Worm (Caenorhabditis elegans): ENCODE measurements around the gene mop-25.1.

mop-25.1 gene

DNA sequence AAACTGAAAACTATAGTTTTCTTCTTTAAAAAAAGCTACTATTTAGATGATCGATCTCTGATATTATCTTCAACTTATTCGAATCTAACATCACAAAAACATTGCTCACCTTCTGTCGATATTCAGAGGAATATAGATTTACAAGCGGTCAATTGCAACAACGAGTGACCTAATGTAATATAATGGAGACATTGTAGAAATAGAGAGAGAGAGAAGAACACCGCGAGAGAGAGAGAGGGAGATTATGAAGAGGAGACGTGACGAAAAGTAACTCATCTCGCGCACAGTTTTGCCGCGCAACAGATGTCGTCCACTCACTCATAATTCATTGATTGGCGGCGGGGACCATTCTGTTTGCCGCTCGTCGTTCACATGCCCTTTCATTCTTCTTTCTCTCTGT lies 1.6 kb upstream of the mop-25.1 start:
- no peak for TF ChIP-seq B0310.2 (tag; optimal IDR thresholded peaks at IDR 0.05)
- TF ChIP-seq ceh-13 (GFP tag; optimal IDR thresholded peaks at IDR 0.05), result no peak
- no peak for TF ChIP-seq flt-1 (GFP tag; IDR thresholded peaks at IDR 0.05)
- no peak for TF ChIP-seq ets-7 (tag; optimal IDR thresholded peaks at IDR 0.05)
- no peak for TF ChIP-seq ama-1 (optimal IDR thresholded peaks at IDR 0.05)
- no peak for TF ChIP-seq tbx-11 (GFP tag; IDR thresholded peaks at IDR 0.05)
- TF ChIP-seq sea-1 (GFP tag; conservative IDR thresholded peaks at IDR 0.05), result no peak

DNA sequence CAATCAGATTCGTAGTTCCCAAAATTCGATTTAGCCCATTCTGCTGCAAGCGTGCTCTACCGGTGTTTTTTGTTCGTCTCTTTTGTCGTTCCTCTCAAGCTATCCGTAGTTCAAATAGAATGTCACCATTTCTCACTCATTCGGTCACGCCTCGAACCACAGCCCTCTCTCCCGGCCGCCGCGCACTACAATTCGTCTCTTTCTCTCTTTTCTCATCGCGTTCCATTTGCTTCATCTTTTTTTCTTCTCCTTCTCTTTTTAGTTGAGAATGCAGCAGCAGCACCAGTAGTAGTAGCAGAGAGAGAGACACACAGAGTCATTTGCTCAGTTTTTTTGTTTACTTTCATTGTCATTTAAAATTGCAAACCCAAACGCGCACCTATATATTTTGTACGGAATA lies 4.1 kb downstream of the mop-25.1 start, which contains the start of gene hrg-1:
Gene hrg-1, minus strand, starts transcription at position 109 of the 400 bp plus-strand sequence.
- TF ChIP-seq pes-1 (GFP tag; IDR thresholded peaks at IDR 0.05) (no peak), ama-1 (optimal IDR thresholded peaks at IDR 0.05) (no peak), B0310.2 (tag; optimal IDR thresholded peaks at IDR 0.05) (no peak), ets-7 (tag; optimal IDR thresholded peaks at IDR 0.05) (no peak), flt-1 (GFP tag; IDR thresholded peaks at IDR 0.05) (no peak), tbx-11 (GFP tag; IDR thresholded peaks at IDR 0.05) (no peak), hmg-4 (GFP tag; optimal IDR thresholded peaks at IDR 0.05) (no peak), scrt-1 (GFP tag; IDR thresholded peaks at IDR 0.05) (no peak), tra-4 (tag; optimal IDR thresholded peaks at IDR 0.05) (no peak), hmbx-1 (tag; optimal IDR thresholded peaks at IDR 0.05) (no peak), tbx-37 (GFP tag; conservative IDR thresholded peaks at IDR 0.05) (no peak), sea-1 (GFP tag; conservative IDR thresholded peaks at IDR 0.05) (no peak), ceh-13 (GFP tag; optimal IDR thresholded peaks at IDR 0.05) (no peak), ceh-36 (tag; optimal IDR thresholded peaks at IDR 0.05) (no peak), hnd-1 (tag; optimal IDR thresholded peaks at IDR 0.05) (no peak)

DNA sequence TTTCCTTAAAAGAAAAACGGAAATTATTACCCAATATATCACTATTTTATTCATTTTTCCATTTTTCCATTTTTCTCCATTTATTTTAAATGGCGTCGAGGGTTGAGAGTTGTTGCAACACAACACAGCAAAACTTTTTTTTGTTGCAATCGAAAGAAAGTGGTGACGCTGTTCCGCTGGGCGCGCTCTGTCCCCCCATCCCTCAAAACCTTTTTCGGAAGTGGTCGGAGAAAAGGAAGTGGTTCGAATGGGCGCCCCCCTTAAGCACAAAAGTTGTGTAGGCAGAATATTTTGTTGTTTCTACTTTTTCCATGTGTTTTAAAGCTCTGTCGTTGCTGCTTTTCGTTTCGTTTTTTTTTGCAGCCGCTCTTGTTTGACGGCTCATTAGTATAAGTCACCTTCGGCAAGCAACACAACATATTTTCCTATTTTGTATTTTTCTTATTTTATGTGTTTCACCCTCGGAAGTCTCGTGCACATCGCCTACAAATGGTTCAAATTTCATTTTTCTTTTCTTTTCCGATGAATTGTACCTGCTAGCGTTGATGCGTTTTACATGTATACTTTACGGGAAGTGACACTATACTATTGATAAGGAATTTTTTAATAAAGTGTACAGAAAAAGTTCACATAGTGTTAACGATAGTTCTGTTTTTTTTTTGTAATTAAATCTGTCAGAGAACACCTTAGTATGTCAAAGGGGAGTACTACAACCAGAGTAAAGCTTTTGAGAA lies 5.7 kb downstream of the mop-25.1 start:
- TF ChIP-seq pes-1 (GFP tag; IDR thresholded peaks at IDR 0.05), result no peak
- TF ChIP-seq tra-4 (tag; optimal IDR thresholded peaks at IDR 0.05), result no peak
- no peak for TF ChIP-seq flt-1 (GFP tag; IDR thresholded peaks at IDR 0.05)
- TF ChIP-seq B0310.2 (tag; optimal IDR thresholded peaks at IDR 0.05), result no peak
- TF ChIP-seq hmbx-1 (tag; optimal IDR thresholded peaks at IDR 0.05), result no peak
- no peak for TF ChIP-seq ceh-13 (GFP tag; optimal IDR thresholded peaks at IDR 0.05)
- TF ChIP-seq ets-7 (tag; optimal IDR thresholded peaks at IDR 0.05), result no peak
- no peak for TF ChIP-seq ama-1 (optimal IDR thresholded peaks at IDR 0.05)
- TF ChIP-seq tbx-37 (GFP tag; conservative IDR thresholded peaks at IDR 0.05), result no peak
- TF ChIP-seq hnd-1 (tag; optimal IDR thresholded peaks at IDR 0.05), result no peak
- no peak for TF ChIP-seq tbx-11 (GFP tag; IDR thresholded peaks at IDR 0.05)

DNA sequence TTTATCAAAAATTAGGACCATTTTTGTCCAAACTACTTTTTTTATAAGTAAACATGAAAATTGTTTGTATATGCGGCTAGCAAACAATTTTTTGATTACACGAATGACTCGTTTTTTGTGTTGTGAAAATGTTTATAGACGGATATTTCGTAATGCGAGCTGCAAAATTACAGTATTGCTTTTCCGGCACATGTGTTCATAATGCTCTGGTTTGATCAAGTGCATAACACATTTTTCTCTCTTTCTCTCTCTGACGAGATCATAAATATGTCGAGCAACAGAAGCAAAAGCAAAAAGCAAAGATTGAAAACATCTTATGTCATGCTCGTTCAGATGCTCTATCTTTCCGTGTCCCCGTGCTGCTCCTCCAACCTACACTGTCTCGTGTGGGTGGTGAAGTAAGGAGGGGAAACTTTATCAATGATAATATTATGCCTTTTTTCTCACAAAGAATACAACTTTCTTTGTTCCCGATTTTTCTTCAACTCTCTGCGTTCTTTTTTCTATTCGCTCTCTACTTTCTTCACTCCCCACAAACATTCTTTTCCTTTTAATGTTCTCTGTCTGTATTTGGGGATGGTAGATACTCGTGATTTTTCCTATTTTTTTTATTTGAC lies 6.7 kb downstream of the mop-25.1 start:
- TF ChIP-seq ceh-13 (GFP tag; optimal IDR thresholded peaks at IDR 0.05), result no peak
- no peak for TF ChIP-seq F13C5.2 (tag; optimal IDR thresholded peaks at IDR 0.05)
- no peak for TF ChIP-seq aly-1 (tag; optimal IDR thresholded peaks at IDR 0.05)
- TF ChIP-seq ets-7 (tag; optimal IDR thresholded peaks at IDR 0.05), result no peak
- TF ChIP-seq scrt-1 (GFP tag; IDR thresholded peaks at IDR 0.05), result no peak
- no peak for TF ChIP-seq flt-1 (GFP tag; IDR thresholded peaks at IDR 0.05)
- no peak for TF ChIP-seq sea-1 (GFP tag; conservative IDR thresholded peaks at IDR 0.05)
- no peak for TF ChIP-seq hmbx-1 (tag; optimal IDR thresholded peaks at IDR 0.05)
- TF ChIP-seq pes-1 (GFP tag; IDR thresholded peaks at IDR 0.05), result no peak
- no peak for TF ChIP-seq tbx-37 (GFP tag; conservative IDR thresholded peaks at IDR 0.05)
- no peak for TF ChIP-seq B0310.2 (tag; optimal IDR thresholded peaks at IDR 0.05)

DNA sequence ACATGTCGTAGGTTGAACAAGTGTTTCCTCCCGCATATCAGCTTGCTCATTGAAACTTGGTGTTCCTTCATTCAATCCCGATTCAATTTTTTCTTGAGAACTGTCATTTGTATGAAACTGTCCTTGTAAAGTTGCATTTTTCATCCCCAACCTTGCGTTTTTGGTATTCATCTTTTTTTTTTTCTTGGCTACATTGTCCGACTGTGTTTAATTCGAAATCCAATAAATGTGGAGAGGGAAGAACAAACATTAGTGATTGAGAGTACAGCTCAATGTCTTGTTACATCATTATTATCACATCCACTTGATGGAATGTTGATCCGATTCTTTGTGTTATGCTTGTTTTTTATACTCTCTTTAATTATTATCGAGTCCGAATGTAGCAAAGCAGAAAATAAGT lies 9.9 kb downstream of the mop-25.1 start, which contains the start of gene acr-10:
Gene acr-10, plus strand, starts transcription at position 301 of the 400 bp plus-strand sequence.
- TF ChIP-seq ceh-36 (tag; optimal IDR thresholded peaks at IDR 0.05) (no peak), tbx-11 (GFP tag; IDR thresholded peaks at IDR 0.05) (no peak), scrt-1 (GFP tag; IDR thresholded peaks at IDR 0.05) (no peak), B0310.2 (tag; optimal IDR thresholded peaks at IDR 0.05) (no peak), F13C5.2 (tag; optimal IDR thresholded peaks at IDR 0.05) (no peak), tbx-37 (GFP tag; conservative IDR thresholded peaks at IDR 0.05) (no peak), hmg-4 (GFP tag; optimal IDR thresholded peaks at IDR 0.05) (no peak), ceh-13 (GFP tag; optimal IDR thresholded peaks at IDR 0.05) (no peak), aly-1 (tag; optimal IDR thresholded peaks at IDR 0.05) (no peak), ets-7 (tag; optimal IDR thresholded peaks at IDR 0.05) (no peak), hnd-1 (tag; optimal IDR thresholded peaks at IDR 0.05) (no peak), hmbx-1 (tag; optimal IDR thresholded peaks at IDR 0.05) (no peak), flt-1 (GFP tag; IDR thresholded peaks at IDR 0.05) (no peak), sea-1 (GFP tag; conservative IDR thresholded peaks at IDR 0.05) (no peak)

DNA sequence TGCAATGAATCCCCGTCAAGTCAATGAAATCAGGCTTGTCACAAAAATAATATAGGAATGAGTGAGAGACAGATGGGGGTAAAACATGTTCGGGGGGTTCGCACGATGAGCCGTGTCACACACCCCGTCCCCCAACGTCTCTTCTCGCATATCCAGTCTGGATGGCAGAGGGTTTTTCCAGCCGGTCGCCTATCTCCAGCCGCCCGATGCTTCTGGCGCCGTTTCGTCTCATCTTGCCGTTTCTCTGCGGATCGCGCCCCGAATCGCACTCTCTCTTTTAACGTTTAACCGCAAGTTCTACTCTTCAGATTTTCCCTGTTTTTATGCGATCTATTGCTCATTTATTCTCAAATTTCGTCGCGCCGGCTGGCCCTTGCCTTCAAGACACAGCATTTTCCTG lies 49.9 kb downstream of the mop-25.1 start:
- TF ChIP-seq ets-7 (tag; optimal IDR thresholded peaks at IDR 0.05) (no peak), tbx-37 (GFP tag; conservative IDR thresholded peaks at IDR 0.05) (no peak), ama-1 (optimal IDR thresholded peaks at IDR 0.05) (no peak), B0310.2 (tag; optimal IDR thresholded peaks at IDR 0.05) (no peak)

DNA sequence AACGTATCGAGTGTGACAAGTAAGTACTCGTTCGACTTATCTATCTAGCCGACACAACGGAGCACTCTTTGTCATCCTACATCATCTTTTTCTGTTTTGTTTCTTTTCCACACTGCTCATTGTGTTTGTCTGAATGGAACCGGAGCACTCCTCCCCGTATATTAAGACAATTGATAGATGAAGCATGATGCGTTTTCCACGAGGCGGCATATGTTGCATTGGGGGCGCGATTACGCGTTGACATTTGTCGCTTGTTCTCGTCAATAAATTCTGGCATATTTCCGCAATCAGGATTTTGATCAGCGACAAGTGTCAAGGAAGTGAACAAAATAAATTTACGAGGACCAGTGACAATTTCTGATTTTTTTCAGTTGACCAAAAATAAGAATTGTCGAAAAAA lies 56.2 kb downstream of the mop-25.1 start:
- TF ChIP-seq aly-1 (tag; optimal IDR thresholded peaks at IDR 0.05) (no peak), ceh-36 (tag; optimal IDR thresholded peaks at IDR 0.05) (no peak), scrt-1 (GFP tag; IDR thresholded peaks at IDR 0.05) (no peak)

All from whole organism, early embryonic.